Fruit fly (Drosophila melanogaster) whole organism, embryonic: ENCODE data around the gene Mkp3.

Experiments used
- ATbp ChIP-seq: fragments of 200-800 bp; sonication (Bioruptor generic); optimal IDR thresholded peaks from 2 replicates; lab custom pipeline; 2017; ENCODE audit warnings: missing biosample characterization, mild to moderate bottlenecking, missing genetic modification characterization, missing genetic modification reagents
- B-H1 ChIP-seq: fragments of 200-800 bp; sonication (Bioruptor generic); IDR thresholded peaks from 3 replicates; pipeline ENCODE4 v1.3.6; 2022; ENCODE audit warnings: missing biosample characterization, missing genetic modification characterization
- Blimp-1 ChIP-seq: fragments of 200-800 bp; sonication (Bioruptor generic); optimal IDR thresholded peaks from 3 replicates; lab custom pipeline; 2018; ENCODE audit warnings: missing biosample characterization, missing genetic modification characterization, mild to moderate bottlenecking, moderate library complexity, missing genetic modification reagents
- CG10431 ChIP-seq: fragments of 200-800 bp; sonication (Bioruptor generic); optimal IDR thresholded peaks from 3 replicates; lab custom pipeline; 2018; ENCODE audit warnings: missing biosample characterization, mild to moderate bottlenecking, missing genetic modification characterization
- CG11085 ChIP-seq: fragments of 200-800 bp; sonication (Bioruptor generic); IDR thresholded peaks from 2 replicates; pipeline ENCODE4 v1.3.6; 2022; ENCODE audit warnings: missing biosample characterization, missing genetic modification characterization
- CG12236 ChIP-seq: fragments of 200-800 bp; sonication (Bioruptor generic); optimal IDR thresholded peaks from 2 replicates; lab custom pipeline; 2016; ENCODE audit warnings: missing biosample characterization, missing genetic modification characterization
- CG12299 ChIP-seq: fragments of 200-800 bp; sonication (Bioruptor generic); optimal IDR thresholded peaks from 2 replicates; lab custom pipeline; 2018; ENCODE audit warnings: missing biosample characterization, mild to moderate bottlenecking, missing genetic modification characterization
- CG14667 ChIP-seq: fragments of 200-800 bp; sonication (Bioruptor generic); IDR thresholded peaks from 2 replicates; pipeline ENCODE4 v1.3.6; 2022; ENCODE audit warnings: missing biosample characterization, missing genetic modification characterization
- CG14860 ChIP-seq: fragments of 200-800 bp; sonication (Bioruptor generic); IDR thresholded peaks from 3 replicates; pipeline ENCODE4 v1.3.6; 2022; ENCODE audit warnings: missing biosample characterization, missing genetic modification characterization; ENCODE audit not compliant: partially characterized antibody
- CG16813 ChIP-seq: fragments of 200-800 bp; sonication (Bioruptor generic); IDR thresholded peaks from 3 replicates; pipeline ENCODE4 v1.3.6; 2022; ENCODE audit warnings: missing biosample characterization, missing genetic modification characterization; ENCODE audit not compliant: partially characterized antibody
- CG17359 ChIP-seq: fragments of 200-800 bp; sonication (Bioruptor generic); optimal IDR thresholded peaks from 3 replicates; lab custom pipeline; 2018; ENCODE audit warnings: missing biosample characterization, mild to moderate bottlenecking, missing genetic modification characterization, moderate library complexity
- CG17612 ChIP-seq: fragments of 200-800 bp; sonication (Bioruptor generic); IDR thresholded peaks from 2 replicates; pipeline ENCODE4 v1.3.6; 2022; ENCODE audit warnings: missing biosample characterization, missing genetic modification characterization
- CG1832 ChIP-seq: fragments of 200-800 bp; sonication (Bioruptor generic); optimal IDR thresholded peaks from 2 replicates; lab custom pipeline; 2017; ENCODE audit warnings: missing biosample characterization, mild to moderate bottlenecking, missing genetic modification characterization, inconsistent platforms
- CG2889 ChIP-seq: fragments of 200-800 bp; sonication (Bioruptor generic); IDR thresholded peaks from 3 replicates; pipeline ENCODE4 v1.3.6; 2022; ENCODE audit warnings: missing biosample characterization, missing genetic modification characterization
- CG32767 ChIP-seq: fragments of 200-800 bp; sonication (Bioruptor generic); IDR thresholded peaks from 2 replicates; pipeline ENCODE4 v1.3.6; 2022; ENCODE audit warnings: missing biosample characterization, missing genetic modification characterization
- CG4707 ChIP-seq: fragments of 200-800 bp; sonication (Bioruptor generic); optimal IDR thresholded peaks from 2 replicates; lab custom pipeline; 2018; ENCODE audit warnings: missing biosample characterization, mild to moderate bottlenecking, missing genetic modification characterization, moderate library complexity
- CG6813 ChIP-seq: fragments of 200-800 bp; sonication (Bioruptor generic); optimal IDR thresholded peaks from 2 replicates; lab custom pipeline; 2017; ENCODE audit warnings: missing biosample characterization, missing genetic modification characterization, mild to moderate bottlenecking, moderate library complexity, missing genetic modification reagents
- CG8089 ChIP-seq: fragments of 200-800 bp; sonication (Bioruptor generic); optimal IDR thresholded peaks from 3 replicates; lab custom pipeline; 2016; ENCODE audit warnings: missing biosample characterization, missing genetic modification characterization
- CG8388 ChIP-seq: fragments of 200-800 bp; sonication (Bioruptor generic); optimal IDR thresholded peaks from 2 replicates; lab custom pipeline; 2019; ENCODE audit warnings: missing biosample characterization, mild to moderate bottlenecking, missing genetic modification characterization, moderate library complexity
- CG8765 ChIP-seq: fragments of 200-800 bp; sonication (Bioruptor generic); IDR thresholded peaks from 2 replicates; pipeline ENCODE4 v1.3.6; 2022; ENCODE audit warnings: missing biosample characterization, missing genetic modification characterization
- CG9437 ChIP-seq: fragments of 200-800 bp; sonication (Bioruptor generic); optimal IDR thresholded peaks from 2 replicates; lab custom pipeline; 2018; ENCODE audit warnings: missing biosample characterization, mild to moderate bottlenecking, missing genetic modification characterization
- CG9932 ChIP-seq: fragments of 200-800 bp; sonication (Bioruptor generic); IDR thresholded peaks from 2 replicates; pipeline ENCODE4 v1.3.6; 2022; ENCODE audit warnings: missing biosample characterization, missing genetic modification characterization
- CkIIα-i1 ChIP-seq: fragments of 200-800 bp; sonication (Bioruptor generic); IDR thresholded peaks from 2 replicates; pipeline ENCODE4 v1.3.6; 2022; ENCODE audit warnings: missing biosample characterization, missing genetic modification characterization
- CrebB ChIP-seq: fragments of 200-800 bp; sonication (Bioruptor generic); optimal IDR thresholded peaks from 3 replicates; lab custom pipeline; 2018; ENCODE audit warnings: missing biosample characterization, mild to moderate bottlenecking, missing genetic modification characterization
- Dek ChIP-seq: fragments of 200-800 bp; sonication (Bioruptor generic); optimal IDR thresholded peaks from 3 replicates; lab custom pipeline; 2019; ENCODE audit warnings: missing biosample characterization, mild to moderate bottlenecking, missing genetic modification characterization, moderate library complexity
- Dll ChIP-seq: fragments of 200-800 bp; sonication (Bioruptor generic); IDR thresholded peaks from 4 replicates; pipeline ENCODE4 v1.3.6; 2022; ENCODE audit warnings: missing biosample characterization, missing genetic modification characterization; ENCODE audit not compliant: partially characterized antibody
- ERR ChIP-seq: fragments of 200-800 bp; sonication (Bioruptor generic); optimal IDR thresholded peaks from 2 replicates; lab custom pipeline; 2016; ENCODE audit warnings: missing biosample characterization, missing genetic modification characterization
- Hr51 ChIP-seq, 2 experiments: fragments of 200-800 bp; sonication (Bioruptor generic); optimal IDR thresholded peaks; 2 replicates in 1 of 2; 3 replicates in 1 of 2; lab custom pipeline; 2016 to 2018; ENCODE audit warnings: missing biosample characterization in 2 of 2, missing genetic modification characterization in 2 of 2, mild to moderate bottlenecking in 1 of 2, moderate library complexity in 1 of 2
- Hr78 ChIP-seq, 2 experiments: fragments of 200-800 bp in 1 of 2; fragments of >200 bp in 1 of 2; sonication (Bioruptor generic) in 1 of 2; optimal IDR thresholded peaks; 2 replicates each; lab custom pipeline; 2017 to 2019; ENCODE audit warnings: missing biosample characterization in 2 of 2, missing genetic modification characterization in 2 of 2, mild to moderate bottlenecking in 1 of 2, moderate library complexity in 1 of 2
- Mrtf ChIP-seq: fragments of 200-800 bp; sonication (Bioruptor generic); IDR thresholded peaks from 3 replicates; pipeline ENCODE4 v1.3.6; 2022; ENCODE audit warnings: missing biosample characterization, missing genetic modification characterization
- Myb ChIP-seq: fragments of 200-800 bp; sonication (Bioruptor generic); optimal IDR thresholded peaks from 2 replicates; lab custom pipeline; 2016; ENCODE audit warnings: missing biosample characterization, missing genetic modification characterization
- Sry-β ChIP-seq: fragments of 200-800 bp; sonication (Bioruptor generic); optimal IDR thresholded peaks from 2 replicates; lab custom pipeline; 2018; ENCODE audit warnings: missing biosample characterization, mild to moderate bottlenecking, missing genetic modification characterization, moderate library complexity
- TFAM ChIP-seq: fragments of 200-800 bp; sonication (Bioruptor generic); optimal IDR thresholded peaks from 2 replicates; lab custom pipeline; 2017; ENCODE audit warnings: missing biosample characterization, missing genetic modification characterization, inconsistent platforms
- bab2 ChIP-seq: fragments of 200-800 bp; sonication (Bioruptor generic); optimal IDR thresholded peaks from 2 replicates; lab custom pipeline; 2016; ENCODE audit warnings: missing biosample characterization, missing genetic modification characterization
- cwo ChIP-seq: fragments of 200-800 bp; sonication (Bioruptor generic); optimal IDR thresholded peaks from 3 replicates; lab custom pipeline; 2017; ENCODE audit warnings: missing biosample characterization, missing genetic modification characterization, mild to moderate bottlenecking, moderate library complexity, missing genetic modification reagents
- ems ChIP-seq: fragments of 200-800 bp; sonication (Bioruptor generic); optimal IDR thresholded peaks from 3 replicates; lab custom pipeline; 2016; ENCODE audit warnings: missing biosample characterization, missing genetic modification characterization
- exex ChIP-seq: fragments of 200-800 bp; sonication (Bioruptor generic); optimal IDR thresholded peaks from 4 replicates; lab custom pipeline; 2018; ENCODE audit warnings: missing biosample characterization, mild to moderate bottlenecking, missing genetic modification characterization, moderate library complexity
- h ChIP-seq: fragments of >200 bp; optimal IDR thresholded peaks from 2 replicates; lab custom pipeline; 2017
- nau ChIP-seq: fragments of 200-800 bp; sonication (Bioruptor generic); optimal IDR thresholded peaks from 3 replicates; lab custom pipeline; 2017; ENCODE audit warnings: missing biosample characterization, mild to moderate bottlenecking, missing genetic modification characterization, missing genetic modification reagents
- nom ChIP-seq: fragments of 200-800 bp; sonication (Bioruptor generic); optimal IDR thresholded peaks from 2 replicates; lab custom pipeline; 2017; ENCODE audit warnings: missing biosample characterization, missing genetic modification characterization, mild to moderate bottlenecking, moderate library complexity, missing genetic modification reagents
- onecut ChIP-seq: fragments of 200-800 bp; sonication (Bioruptor generic); IDR thresholded peaks from 2 replicates; pipeline ENCODE4 v1.3.6; 2022; ENCODE audit warnings: missing biosample characterization, missing genetic modification characterization
- otp ChIP-seq: fragments of 200-800 bp; sonication (Bioruptor generic); IDR thresholded peaks from 3 replicates; pipeline ENCODE4, ENCODE4 v1.3.6; 2022; ENCODE audit warnings: missing biosample characterization, missing genetic modification characterization
- pho ChIP-seq: fragments of 200-800 bp; sonication (Bioruptor generic); optimal IDR thresholded peaks from 2 replicates; lab custom pipeline; 2016; ENCODE audit warnings: missing biosample characterization, missing genetic modification characterization
- salm ChIP-seq: fragments of 200-800 bp; sonication (Bioruptor generic); optimal IDR thresholded peaks from 2 replicates; lab custom pipeline; 2018; ENCODE audit warnings: missing biosample characterization, mild to moderate bottlenecking, missing genetic modification characterization
- tap ChIP-seq: fragments of 200-800 bp; optimal IDR thresholded peaks from 3 replicates; lab custom pipeline; 2019; ENCODE audit warnings: missing biosample characterization, mild to moderate bottlenecking, missing genetic modification characterization, moderate library complexity
- toy ChIP-seq: fragments of 200-800 bp; sonication (Bioruptor generic); IDR thresholded peaks from 2 replicates; pipeline ENCODE4 v1.3.6; 2022; ENCODE audit warnings: missing biosample characterization, missing genetic modification characterization
- tx ChIP-seq: fragments of 200-800 bp; sonication (Bioruptor generic); optimal IDR thresholded peaks from 2 replicates; lab custom pipeline; 2016; ENCODE audit warnings: missing biosample characterization, missing genetic modification characterization
- unc-4 ChIP-seq: fragments of 200-800 bp; sonication (Bioruptor generic); IDR thresholded peaks from 2 replicates; pipeline ENCODE4 v1.3.6; 2022; ENCODE audit warnings: missing biosample characterization, missing genetic modification characterization; ENCODE audit not compliant: partially characterized antibody
- vfl ChIP-seq: fragments of 200-800 bp; sonication (Bioruptor generic); optimal IDR thresholded peaks from 2 replicates; lab custom pipeline; 2016; ENCODE audit warnings: missing biosample characterization, missing genetic modification characterization
- wek ChIP-seq: fragments of 200-800 bp; sonication (Bioruptor generic); optimal IDR thresholded peaks from 3 replicates; lab custom pipeline; 2018; ENCODE audit warnings: missing biosample characterization, mild to moderate bottlenecking, missing genetic modification characterization, moderate library complexity
- zen ChIP-seq: fragments of 200-800 bp; sonication (Bioruptor generic); optimal IDR thresholded peaks from 3 replicates; lab custom pipeline; 2018; ENCODE audit warnings: missing biosample characterization, mild to moderate bottlenecking, missing genetic modification characterization, moderate library complexity

Mkp3 gene

DNA sequence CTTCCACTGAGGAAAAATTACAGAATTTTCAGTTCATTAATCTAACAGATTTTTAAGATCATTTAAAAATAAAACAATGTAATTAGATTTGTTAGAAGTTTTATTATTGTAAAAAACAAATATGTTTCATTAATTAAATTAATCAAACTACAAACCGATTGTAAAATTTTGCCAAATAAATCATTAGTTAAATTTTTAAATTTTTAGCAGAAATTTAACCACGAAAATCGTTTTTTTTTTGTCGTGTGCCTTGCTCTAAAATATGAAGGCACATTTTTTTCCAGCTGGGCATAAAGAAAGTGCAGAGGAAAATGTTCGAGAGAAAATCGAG lies 12.4 kb downstream of the Mkp3 start (continued):
- no peak for TF ChIP-seq Dll (GFP tag; lab: Robert Waterston, UW)
- no peak for TF ChIP-seq CG1832 (GFP tag; lab: Kevin White, UChicago)
- peak in 1 of 2 experiments; percentile 75 for TF ChIP-seq Hr51 (GFP tag; optimal IDR thresholded peaks at IDR 0.05; lab: Kevin White, UChicago)
- peak; percentile 63 for TF ChIP-seq CG17359
- TF ChIP-seq Dek (tag; lab: Kevin White, UChicago), result no peak
- TF ChIP-seq CG8388, result peak; percentile 74
- no peak for TF ChIP-seq CG8089 (GFP tag; lab: Kevin White, UChicago)
- TF ChIP-seq CG12299 (tag; lab: Kevin White, UChicago), result peak; percentile 15
- TF ChIP-seq CG4707 (GFP tag; lab: Kevin White, UChicago), result no peak
- peak; percentile 67 for TF ChIP-seq ATbp
- TF ChIP-seq CG6813 (GFP tag; lab: Kevin White, UChicago), result no peak
- no peak for TF ChIP-seq vfl (GFP tag; lab: Kevin White, UChicago)
- no peak for TF ChIP-seq nau
- no peak for TF ChIP-seq CG8765 (GFP tag; lab: Robert Waterston, UW)
- no peak for TF ChIP-seq unc-4 (GFP tag; lab: Robert Waterston, UW)
- TF ChIP-seq Hr78 (GFP tag; optimal IDR thresholded peaks at IDR 0.05; lab: Kevin White, UChicago), result peak in 1 of 2 experiments; percentile 3
- no peak for TF ChIP-seq exex (tag; lab: Kevin White, UChicago)
- TF ChIP-seq CG14860, result no peak
- TF ChIP-seq wek (GFP tag; lab: Kevin White, UChicago), result no peak
- no peak for TF ChIP-seq CG2889 (GFP tag; lab: Robert Waterston, UW)
- peak; percentile 45 for TF ChIP-seq CG9437 (GFP tag; lab: Kevin White, UChicago)
- TF ChIP-seq CG32767 (GFP tag; lab: Robert Waterston, UW), result no peak
- TF ChIP-seq h (lab: Kevin White, UChicago), result no peak
- TF ChIP-seq TFAM (GFP tag; lab: Kevin White, UChicago), result no peak
- no peak for TF ChIP-seq CkIIα-i1 (GFP tag; lab: Robert Waterston, UW)
- TF ChIP-seq CG11085 (GFP tag; lab: Robert Waterston, UW), result no peak
- no peak for TF ChIP-seq B-H1 (GFP tag; lab: Robert Waterston, UW)
- TF ChIP-seq salm (tag; lab: Kevin White, UChicago), result no peak
- TF ChIP-seq CG10431 (GFP tag; lab: Kevin White, UChicago), result peak; percentile 30
- no peak for TF ChIP-seq CG16813 (GFP tag; lab: Robert Waterston, UW)
- TF ChIP-seq CG12236 (GFP tag; lab: Kevin White, UChicago), result no peak
- no peak for TF ChIP-seq Myb (GFP tag; lab: Kevin White, UChicago)
- no peak for TF ChIP-seq nom (GFP tag; lab: Kevin White, UChicago)
- TF ChIP-seq Sry-β (GFP tag; lab: Kevin White, UChicago), result no peak
- no peak for TF ChIP-seq CG9932 (GFP tag; lab: Robert Waterston, UW)
- no peak for TF ChIP-seq tx
- TF ChIP-seq CrebB, result no peak
- TF ChIP-seq otp (GFP tag; lab: Robert Waterston, UW), result no peak
- no peak for TF ChIP-seq ems (GFP tag; lab: Kevin White, UChicago)
- TF ChIP-seq tap (tag; lab: Kevin White, UChicago), result peak; percentile 6
- TF ChIP-seq cwo (GFP tag; lab: Kevin White, UChicago), result no peak
- TF ChIP-seq zen (tag; lab: Kevin White, UChicago), result no peak
- TF ChIP-seq bab2 (GFP tag; lab: Kevin White, UChicago), result no peak
- TF ChIP-seq pho (GFP tag; lab: Kevin White, UChicago), result no peak
- TF ChIP-seq Blimp-1 (GFP tag; lab: Kevin White, UChicago), result peak; percentile 86
- TF ChIP-seq CG17612 (GFP tag; lab: Robert Waterston, UW), result no peak
- no peak for TF ChIP-seq toy
- TF ChIP-seq ERR (GFP tag; lab: Kevin White, UChicago), result no peak
- no peak for TF ChIP-seq onecut (GFP tag; lab: Robert Waterston, UW)
- TF ChIP-seq CG14667 (GFP tag; lab: Robert Waterston, UW), result no peak
- TF ChIP-seq Mrtf (GFP tag; lab: Robert Waterston, UW), result no peak
